Worm (Caenorhabditis elegans): ENCODE measurements around the gene rpt-2.

- TF ChIP-seq klf-2 (GFP tag; conservative IDR thresholded peaks at IDR 0.05) (no peak), cog-1 (tag; optimal IDR thresholded peaks at IDR 0.05) (no peak), med-1 (GFP tag; optimal IDR thresholded peaks at IDR 0.05; ENCODE audit: insufficient read depth) (no peak), flt-1 (GFP tag; IDR thresholded peaks at IDR 0.05) (no peak)
Observed at ce11 chrV:5990383-5990782, 27.1 kb downstream of the rpt-2 start, which contains the start of gene fut-8.
